Worm (Caenorhabditis elegans) whole organism, L1 larva: ENCODE results near the gene B0024.4.

Experiments used
- C16A3.4 ChIP-seq: fragments of 150-350 bp; optimal IDR thresholded peaks from 2 replicates; lab custom pipeline; 2014; ENCODE audit warnings: missing biosample characterization, missing genetic modification characterization
- aly-2 ChIP-seq: fragments of 150-350 bp; optimal IDR thresholded peaks from 2 replicates; lab custom pipeline; 2014; ENCODE audit warnings: missing biosample characterization, missing genetic modification characterization
- blmp-1 ChIP-seq: fragments of 150-350 bp; optimal IDR thresholded peaks from 2 replicates; lab custom pipeline; 2014; ENCODE audit warnings: missing biosample characterization, missing genetic modification characterization
- ceh-63 ChIP-seq: fragments of 200-800 bp; sonication (Bioruptor generic); optimal IDR thresholded peaks from 2 replicates; lab custom pipeline; 2018; ENCODE audit warnings: mild to moderate bottlenecking, missing genetic modification characterization, missing compliant biosample characterization
- isw-1 ChIP-seq: fragments of 200-800 bp; sonication (Bioruptor generic); IDR thresholded peaks from 2 replicates; pipeline ENCODE4 v1.3.6; 2022; ENCODE audit warnings: missing genetic modification characterization, missing compliant biosample characterization
- lin-35 ChIP-seq, 2 experiments: fragments of 150-350 bp; optimal IDR thresholded peaks; 2 replicates each; lab custom pipeline; 2014; ENCODE audit warnings: missing biosample characterization in 2 of 2, missing genetic modification characterization in 2 of 2, missing genetic modification reagents in 2 of 2
- mdl-1 ChIP-seq, 2 experiments: fragments of 150-350 bp; optimal IDR thresholded peaks; 2 replicates each; lab custom pipeline; 2014 to 2017; ENCODE audit warnings: missing biosample characterization in 2 of 2, missing genetic modification characterization in 2 of 2, inconsistent platforms in 1 of 2
- snpc-4 ChIP-seq: fragments of 150-350 bp; optimal IDR thresholded peaks from 2 replicates; lab custom pipeline; 2014; ENCODE audit warnings: missing biosample characterization, missing genetic modification characterization
- unc-30 ChIP-seq: sonication (generic microtip); optimal IDR thresholded peaks from 2 replicates; lab custom pipeline; 2017; ENCODE audit warnings: missing biosample characterization, missing genetic modification characterization
- unc-62 ChIP-seq: fragments of 150-350 bp; optimal IDR thresholded peaks from 2 replicates; lab custom pipeline; 2014; ENCODE audit warnings: missing biosample characterization, missing genetic modification reagents, missing genetic modification characterization
- zip-4 ChIP-seq: fragments of 200-800 bp; sonication (Bioruptor generic); optimal IDR thresholded peaks from 2 replicates; lab custom pipeline; 2018; ENCODE audit warnings: mild to moderate bottlenecking, missing genetic modification characterization, moderate library complexity, missing compliant biosample characterization
- ztf-4 ChIP-seq: fragments of 150-350 bp; optimal IDR thresholded peaks from 2 replicates; lab custom pipeline; 2014; ENCODE audit warnings: missing biosample characterization, missing genetic modification characterization

- no peak for TF ChIP-seq aly-2 (tag; lab: Kevin White, UChicago)
- no peak for TF ChIP-seq ceh-63 (GFP tag; lab: Kevin White, UChicago)
- TF ChIP-seq unc-30, result no peak
- TF ChIP-seq C16A3.4 (tag; lab: Kevin White, UChicago), result no peak
- no peak for TF ChIP-seq mdl-1 (tag; optimal IDR thresholded peaks at IDR 0.05; lab: Kevin White, UChicago)
- TF ChIP-seq ztf-4 (tag; lab: Kevin White, UChicago), result no peak
- no peak for TF ChIP-seq snpc-4 (tag; lab: Kevin White, UChicago)
- TF ChIP-seq lin-35 (GFP tag; optimal IDR thresholded peaks at IDR 0.05; lab: Kevin White, UChicago), result no peak
- TF ChIP-seq zip-4 (GFP tag; lab: Kevin White, UChicago), result no peak
- TF ChIP-seq unc-62 (GFP tag; lab: Kevin White, UChicago), result no peak
- no peak for TF ChIP-seq blmp-1
- TF ChIP-seq isw-1 (GFP tag; lab: Robert Waterston, UW), result no peak
Measured at ce11 chrV:10328080-10328479, 30.9 kb downstream of the B0024.4 start.
